Worm (Caenorhabditis elegans) whole organism, mixed stage, embryonic: Measurements from ENCODE around the gene hmp-1.

Source experiments
- M03D4.4 ChIP-seq: sonication (generic microtip); optimal IDR thresholded peaks from 2 replicates; lab custom pipeline; 2017; ENCODE audit warnings: mild to moderate bottlenecking, missing genetic modification characterization, missing compliant biosample characterization
- bed-3 ChIP-seq: fragments of 200-800 bp; sonication (Bioruptor generic); optimal IDR thresholded peaks from 3 replicates; lab custom pipeline; 2018; ENCODE audit warnings: mild to moderate bottlenecking, missing genetic modification characterization, moderate library complexity, missing compliant biosample characterization
- blmp-1 ChIP-seq: fragments of 150-350 bp; optimal IDR thresholded peaks from 2 replicates; lab custom pipeline; 2014; ENCODE audit warnings: missing biosample characterization, missing genetic modification characterization
- ceh-39 ChIP-seq: fragments of 150-350 bp; optimal IDR thresholded peaks from 2 replicates; lab custom pipeline; 2014; ENCODE audit warnings: missing biosample characterization, missing genetic modification characterization
- ceh-43 ChIP-seq: fragments of 200-800 bp; sonication (Bioruptor generic); optimal IDR thresholded peaks from 2 replicates; lab custom pipeline; 2018; ENCODE audit warnings: mild to moderate bottlenecking, missing genetic modification characterization, moderate library complexity, missing compliant biosample characterization
- ceh-83 ChIP-seq: fragments of 200-800 bp; sonication (Bioruptor generic); optimal IDR thresholded peaks from 2 replicates; lab custom pipeline; 2018; ENCODE audit warnings: mild to moderate bottlenecking, missing genetic modification characterization, missing compliant biosample characterization
- ces-1 ChIP-seq: fragments of 150-350 bp; optimal IDR thresholded peaks from 2 replicates; lab custom pipeline; 2014; ENCODE audit warnings: missing biosample characterization, missing genetic modification reagents, missing genetic modification characterization
- cnd-1 ChIP-seq: fragments of 200-800 bp; sonication (Bioruptor generic); optimal IDR thresholded peaks from 2 replicates; lab custom pipeline; 2018; ENCODE audit warnings: mild to moderate bottlenecking, missing genetic modification characterization, missing compliant biosample characterization
- elt-1 ChIP-seq: sonication (generic microtip); optimal IDR thresholded peaks from 2 replicates; lab custom pipeline; 2017; ENCODE audit warnings: missing genetic modification characterization, mild to moderate bottlenecking, missing compliant biosample characterization, antibody characterized with exemption, moderate library complexity, borderline replicate concordance; ENCODE audit not compliant: insufficient read depth
- elt-3 ChIP-seq: fragments of 150-350 bp; optimal IDR thresholded peaks from 2 replicates; lab custom pipeline; 2014; ENCODE audit warnings: missing biosample characterization, missing genetic modification characterization
- flh-1 ChIP-seq: fragments of 200-800 bp; sonication (Bioruptor generic); optimal IDR thresholded peaks from 2 replicates; lab custom pipeline; 2018; ENCODE audit warnings: mild to moderate bottlenecking, missing genetic modification characterization, moderate library complexity, missing compliant biosample characterization
- ham-2 ChIP-seq: fragments of 200-800 bp; sonication (Bioruptor generic); optimal IDR thresholded peaks from 2 replicates; lab custom pipeline; 2018; ENCODE audit warnings: mild to moderate bottlenecking, missing genetic modification characterization, missing compliant biosample characterization
- hlh-1 ChIP-seq: fragments of 150-350 bp; optimal IDR thresholded peaks from 2 replicates; lab custom pipeline; 2014; ENCODE audit warnings: missing biosample characterization, missing genetic modification reagents, missing genetic modification characterization
- lin-13 ChIP-seq: fragments of 150-350 bp; optimal IDR thresholded peaks from 2 replicates; lab custom pipeline; 2014; ENCODE audit warnings: missing biosample characterization, missing genetic modification characterization
- lin-32 ChIP-seq: fragments of 200-800 bp; sonication (Bioruptor generic); optimal IDR thresholded peaks from 2 replicates; lab custom pipeline; 2018; ENCODE audit warnings: mild to moderate bottlenecking, missing genetic modification characterization, missing compliant biosample characterization
- lsy-2 ChIP-seq: fragments of 150-350 bp; optimal IDR thresholded peaks from 2 replicates; lab custom pipeline; 2014; ENCODE audit warnings: missing biosample characterization, missing genetic modification characterization
- mab-5 ChIP-seq: fragments of 150-350 bp; optimal IDR thresholded peaks from 2 replicates; lab custom pipeline; 2014; ENCODE audit warnings: missing biosample characterization, missing genetic modification characterization
- mep-1 ChIP-seq: fragments of 150-350 bp; optimal IDR thresholded peaks from 2 replicates; lab custom pipeline; 2017; ENCODE audit warnings: missing biosample characterization, missing genetic modification reagents, missing genetic modification characterization, inconsistent platforms
- mls-2 ChIP-seq: sonication (generic microtip); optimal IDR thresholded peaks from 2 replicates; lab custom pipeline; 2016; ENCODE audit warnings: mild to moderate bottlenecking, missing genetic modification characterization, moderate library complexity, missing compliant biosample characterization
- nhr-12 ChIP-seq: fragments of 150-350 bp; optimal IDR thresholded peaks from 2 replicates; lab custom pipeline; 2014; ENCODE audit warnings: missing biosample characterization, missing genetic modification characterization
- nhr-2 ChIP-seq: fragments of 150-350 bp; optimal IDR thresholded peaks from 2 replicates; lab custom pipeline; 2014; ENCODE audit warnings: missing biosample characterization, missing genetic modification characterization
- nhr-237 ChIP-seq: fragments of 150-350 bp; optimal IDR thresholded peaks from 2 replicates; lab custom pipeline; 2014; ENCODE audit warnings: missing biosample characterization, missing genetic modification characterization
- nhr-76 ChIP-seq: sonication (generic microtip); optimal IDR thresholded peaks from 2 replicates; lab custom pipeline; 2017; ENCODE audit warnings: missing biosample characterization, missing genetic modification characterization
- sem-2 ChIP-seq: fragments of 200-800 bp; sonication (Bioruptor generic); optimal IDR thresholded peaks from 2 replicates; lab custom pipeline; 2018; ENCODE audit warnings: mild to moderate bottlenecking, missing genetic modification characterization, missing compliant biosample characterization
- snpc-4 ChIP-seq: fragments of 150-350 bp; optimal IDR thresholded peaks from 2 replicates; lab custom pipeline; 2014; ENCODE audit warnings: missing biosample characterization, missing genetic modification characterization
- tbx-8 ChIP-seq: fragments of 200-800 bp; sonication (Bioruptor generic); optimal IDR thresholded peaks from 2 replicates; lab custom pipeline; 2018; ENCODE audit warnings: mild to moderate bottlenecking, missing genetic modification characterization, moderate library complexity, missing compliant biosample characterization
- unc-39 ChIP-seq: fragments of 150-350 bp; optimal IDR thresholded peaks from 2 replicates; lab custom pipeline; 2014; ENCODE audit warnings: missing biosample characterization, missing genetic modification characterization
- zip-8 ChIP-seq: fragments of 150-350 bp; optimal IDR thresholded peaks from 2 replicates; lab custom pipeline; 2014; ENCODE audit warnings: missing biosample characterization, missing genetic modification characterization
- ztf-11 ChIP-seq: fragments of 150-350 bp; optimal IDR thresholded peaks from 2 replicates; lab custom pipeline; 2014; ENCODE audit warnings: missing biosample characterization, missing genetic modification characterization

hmp-1 gene

ce11 chrV:11853723-11854122 lies 8.1 kb downstream of the hmp-1 start:
- TF ChIP-seq lin-32 (GFP tag; lab: Kevin White, UChicago), result no peak
- TF ChIP-seq blmp-1, result no peak
- no peak for TF ChIP-seq lin-13 (tag; lab: Kevin White, UChicago)
- TF ChIP-seq unc-39, result no peak
- TF ChIP-seq mep-1 (tag; lab: Kevin White, UChicago), result no peak
- TF ChIP-seq ceh-43, result no peak
- no peak for TF ChIP-seq tbx-8

ce11 chrV:11854905-11855304 lies 9.2 kb downstream of the hmp-1 start:
- peak; percentile 95 for TF ChIP-seq ces-1
- no peak for TF ChIP-seq mls-2
- TF ChIP-seq flh-1 (GFP tag; lab: Kevin White, UChicago), result no peak
- no peak for TF ChIP-seq lsy-2
- TF ChIP-seq bed-3 (GFP tag; lab: Kevin White, UChicago), result no peak
- no peak for TF ChIP-seq tbx-8

ce11 chrV:11856022-11856421 lies 10.4 kb downstream of the hmp-1 start:
- no peak for TF ChIP-seq nhr-2 (tag; lab: Kevin White, UChicago)
- TF ChIP-seq ham-2, result no peak
- TF ChIP-seq mep-1 (tag; lab: Kevin White, UChicago), result no peak
- no peak for TF ChIP-seq ceh-43
- TF ChIP-seq mab-5 (tag; lab: Kevin White, UChicago), result no peak
- TF ChIP-seq ceh-83, result no peak
- TF ChIP-seq ztf-11 (tag; lab: Kevin White, UChicago), result no peak
- TF ChIP-seq blmp-1, result no peak
- no peak for TF ChIP-seq hlh-1 (tag; lab: Kevin White, UChicago)
- TF ChIP-seq tbx-8, result no peak
- no peak for TF ChIP-seq M03D4.4
- no peak for TF ChIP-seq ceh-39 (tag; lab: Kevin White, UChicago)
- no peak for TF ChIP-seq nhr-12
- TF ChIP-seq snpc-4, result no peak
- no peak for TF ChIP-seq elt-1 (tag; lab: Kevin White, UChicago)
- TF ChIP-seq unc-39, result no peak
- no peak for TF ChIP-seq cnd-1
- TF ChIP-seq elt-3, result no peak

ce11 chrV:11857756-11858155 lies 12.1 kb downstream of the hmp-1 start:
- TF ChIP-seq snpc-4 (no peak), tbx-8 (no peak), unc-39 (no peak), nhr-76 (tag; lab: Kevin White, UChicago) (no peak), lsy-2 (no peak), ceh-83 (no peak), ham-2 (no peak), ceh-43 (no peak), lin-32 (GFP tag; lab: Kevin White, UChicago) (no peak), bed-3 (GFP tag; lab: Kevin White, UChicago) (no peak), ztf-11 (tag; lab: Kevin White, UChicago) (no peak), ceh-39 (tag; lab: Kevin White, UChicago) (no peak), nhr-12 (no peak), cnd-1 (no peak), ces-1 (no peak), elt-3 (no peak), elt-1 (tag; lab: Kevin White, UChicago) (no peak), nhr-237 (tag; lab: Kevin White, UChicago) (no peak)

- TF ChIP-seq mls-2 (no peak), elt-1 (tag; lab: Kevin White, UChicago) (peak; percentile 77)
Observed at ce11 chrV:11858299-11858698, 12.6 kb downstream of the hmp-1 start.

ce11 chrV:11859082-11859858 lies 13.6 kb downstream of the hmp-1 start:
- TF ChIP-seq zip-8 (tag; lab: Kevin White, UChicago), result no peak
- no peak for TF ChIP-seq ceh-43
- TF ChIP-seq snpc-4, result no peak
- TF ChIP-seq tbx-8, result no peak
- TF ChIP-seq sem-2 (GFP tag; lab: Kevin White, UChicago), result no peak
- TF ChIP-seq, all 35 proteins: peak for 0
